Fruit fly (Drosophila melanogaster) whole organism, embryonic: ENCODE measurements around the gene ebd2.

Source experiments
- B-H2 ChIP-seq: fragments of 200-800 bp; sonication (Bioruptor generic); optimal IDR thresholded peaks from 2 replicates; lab custom pipeline; 2018; ENCODE audit warnings: missing biosample characterization, mild to moderate bottlenecking, missing genetic modification characterization
- BtbVII ChIP-seq: fragments of 200-800 bp; sonication (Bioruptor generic); optimal IDR thresholded peaks from 3 replicates; lab custom pipeline; 2017; ENCODE audit warnings: missing biosample characterization, mild to moderate bottlenecking, missing genetic modification characterization
- CG10654 ChIP-seq: fragments of 200-800 bp; sonication (Bioruptor generic); optimal IDR thresholded peaks from 2 replicates; lab custom pipeline; 2016; ENCODE audit warnings: missing biosample characterization, missing genetic modification characterization
- CG11085 ChIP-seq: fragments of 200-800 bp; sonication (Bioruptor generic); IDR thresholded peaks from 2 replicates; pipeline ENCODE4 v1.3.6; 2022; ENCODE audit warnings: missing biosample characterization, missing genetic modification characterization
- CG11456 ChIP-seq: fragments of 200-800 bp; sonication (Bioruptor generic); IDR thresholded peaks from 3 replicates; pipeline ENCODE4 v1.3.6; 2022; ENCODE audit warnings: missing biosample characterization, missing genetic modification characterization
- CG13624 ChIP-seq: fragments of 200-800 bp; sonication (Bioruptor generic); optimal IDR thresholded peaks from 2 replicates; lab custom pipeline; 2016; ENCODE audit warnings: missing biosample characterization, missing genetic modification characterization
- CG14014 ChIP-seq: fragments of 200-800 bp; sonication (Bioruptor generic); IDR thresholded peaks from 2 replicates; pipeline ENCODE4 v1.3.6; 2022; ENCODE audit warnings: missing biosample characterization, missing genetic modification characterization
- CG14050 ChIP-seq: fragments of 200-800 bp; sonication (Bioruptor generic); IDR thresholded peaks from 3 replicates; pipeline ENCODE4 v1.3.6; 2022; ENCODE audit warnings: missing biosample characterization, missing genetic modification characterization
- CG17328 ChIP-seq: fragments of 200-800 bp; sonication (Bioruptor generic); IDR thresholded peaks from 2 replicates; pipeline ENCODE4 v1.3.6; 2022; ENCODE audit warnings: missing biosample characterization, missing genetic modification characterization
- CG17802 ChIP-seq: fragments of 200-800 bp; sonication (Bioruptor generic); optimal IDR thresholded peaks from 2 replicates; lab custom pipeline; 2018; ENCODE audit warnings: missing biosample characterization, mild to moderate bottlenecking, missing genetic modification characterization, moderate library complexity
- CG30403 ChIP-seq: fragments of 200-800 bp; sonication (Bioruptor generic); optimal IDR thresholded peaks from 3 replicates; lab custom pipeline; 2016; ENCODE audit warnings: missing biosample characterization, missing genetic modification characterization
- CG31224 ChIP-seq: fragments of 200-800 bp; sonication (Bioruptor generic); IDR thresholded peaks from 2 replicates; pipeline ENCODE4 v1.3.6; 2022; ENCODE audit warnings: missing biosample characterization, missing genetic modification characterization
- CG32532 ChIP-seq: fragments of 200-800 bp; sonication (Bioruptor generic); IDR thresholded peaks from 2 replicates; pipeline ENCODE4 v1.3.6; 2022; ENCODE audit warnings: missing biosample characterization, missing genetic modification characterization
- CG32767 ChIP-seq: fragments of 200-800 bp; sonication (Bioruptor generic); IDR thresholded peaks from 2 replicates; pipeline ENCODE4 v1.3.6; 2022; ENCODE audit warnings: missing biosample characterization, missing genetic modification characterization
- CG33213 ChIP-seq: fragments of 200-800 bp; sonication (Bioruptor generic); optimal IDR thresholded peaks from 3 replicates; lab custom pipeline; 2016; ENCODE audit warnings: missing biosample characterization, missing genetic modification characterization
- CG34376 ChIP-seq: fragments of 200-800 bp; sonication (Bioruptor generic); optimal IDR thresholded peaks from 2 replicates; lab custom pipeline; 2018; ENCODE audit warnings: missing biosample characterization, mild to moderate bottlenecking, missing genetic modification characterization
- CG4282 ChIP-seq: fragments of 200-800 bp; sonication (Bioruptor generic); optimal IDR thresholded peaks from 2 replicates; lab custom pipeline; 2016; ENCODE audit warnings: missing biosample characterization, missing genetic modification characterization
- CG6254 ChIP-seq: fragments of 200-800 bp; sonication (Bioruptor generic); optimal IDR thresholded peaks from 3 replicates; lab custom pipeline; 2017; ENCODE audit warnings: mild to moderate bottlenecking, missing biosample characterization, missing genetic modification reagents, missing genetic modification characterization
- CG7786 ChIP-seq: fragments of 200-800 bp; sonication (Bioruptor generic); optimal IDR thresholded peaks from 2 replicates; lab custom pipeline; 2016; ENCODE audit warnings: missing biosample characterization, missing genetic modification characterization
- CG7839 ChIP-seq: fragments of 200-800 bp; sonication (Bioruptor generic); optimal IDR thresholded peaks from 3 replicates; lab custom pipeline; 2018; ENCODE audit warnings: missing biosample characterization, mild to moderate bottlenecking, missing genetic modification characterization, moderate library complexity
- CG8944 ChIP-seq: fragments of 200-800 bp; sonication (Bioruptor generic); optimal IDR thresholded peaks from 3 replicates; lab custom pipeline; 2016; ENCODE audit warnings: missing biosample characterization, missing genetic modification characterization
- Doc2 ChIP-seq: fragments of 200-800 bp; sonication (Bioruptor generic); IDR thresholded peaks from 2 replicates; pipeline ENCODE4 v1.3.6; 2022; ENCODE audit warnings: missing biosample characterization, missing genetic modification characterization
- Doc3 ChIP-seq: fragments of 200-800 bp; sonication (Bioruptor generic); IDR thresholded peaks from 3 replicates; pipeline ENCODE4 v1.3.6; 2022; ENCODE audit warnings: missing biosample characterization, missing genetic modification characterization; ENCODE audit not compliant: partially characterized antibody
- H2.0 ChIP-seq: fragments of 200-800 bp; sonication (Bioruptor generic); IDR thresholded peaks from 2 replicates; pipeline ENCODE4 v1.3.6; 2022; ENCODE audit warnings: missing biosample characterization, missing genetic modification characterization
- Lhr ChIP-seq: fragments of 200-800 bp; sonication (Bioruptor generic); optimal IDR thresholded peaks from 3 replicates; lab custom pipeline; 2017; ENCODE audit warnings: mild to moderate bottlenecking, missing biosample characterization, missing genetic modification reagents, missing genetic modification characterization
- MBD-R2 ChIP-seq: fragments of 200-800 bp; sonication (Bioruptor generic); IDR thresholded peaks from 2 replicates; pipeline ENCODE4 v1.3.6; 2022; ENCODE audit warnings: missing biosample characterization, missing genetic modification characterization
- Poxn ChIP-seq: fragments of 200-800 bp; sonication (Bioruptor generic); IDR thresholded peaks from 2 replicates; pipeline ENCODE4 v1.3.6; 2022; ENCODE audit warnings: missing biosample characterization, missing genetic modification characterization
- Ptx1 ChIP-seq: fragments of 200-800 bp; sonication (Bioruptor generic); IDR thresholded peaks from 2 replicates; pipeline ENCODE4 v1.3.6; 2022; ENCODE audit warnings: missing biosample characterization, missing genetic modification characterization
- Sin3A ChIP-seq: fragments of >200 bp; optimal IDR thresholded peaks from 2 replicates; lab custom pipeline; 2018
- Xrp1 ChIP-seq: fragments of 200-800 bp; sonication (Bioruptor generic); IDR thresholded peaks from 2 replicates; pipeline ENCODE4 v1.3.6; 2022; ENCODE audit warnings: missing biosample characterization, missing genetic modification characterization
- al ChIP-seq: fragments of 200-800 bp; sonication (Bioruptor generic); IDR thresholded peaks from 2 replicates; pipeline ENCODE4 v1.3.6; 2022; ENCODE audit warnings: missing biosample characterization, missing genetic modification characterization
- aop ChIP-seq: fragments of 200-800 bp; sonication (Bioruptor generic); IDR thresholded peaks from 2 replicates; pipeline ENCODE4 v1.3.6; 2022; ENCODE audit warnings: missing biosample characterization, missing genetic modification characterization
- bowl ChIP-seq: fragments of 200-800 bp; sonication (Bioruptor generic); IDR thresholded peaks from 2 replicates; pipeline ENCODE4 v1.3.6; 2022; ENCODE audit warnings: missing biosample characterization, missing genetic modification characterization
- chif ChIP-seq, 2 experiments: fragments of 200-800 bp; sonication (Bioruptor generic); optimal IDR thresholded peaks; 3 replicates each; lab custom pipeline; 2016; ENCODE audit warnings: missing biosample characterization in 2 of 2, missing genetic modification characterization in 2 of 2
- crol ChIP-seq: fragments of 200-800 bp; sonication (Bioruptor generic); IDR thresholded peaks from 2 replicates; pipeline ENCODE4 v1.3.6; 2022; ENCODE audit warnings: missing biosample characterization, missing genetic modification characterization
- crp ChIP-seq, 2 experiments: fragments of 200-800 bp; sonication (Bioruptor generic); optimal IDR thresholded peaks; 2 replicates in 1 of 2; 3 replicates in 1 of 2; lab custom pipeline; 2017; ENCODE audit warnings: missing biosample characterization in 2 of 2, missing genetic modification characterization in 2 of 2, mild to moderate bottlenecking in 1 of 2, moderate library complexity in 1 of 2
- dimm ChIP-seq: fragments of 200-800 bp; sonication (Bioruptor generic); IDR thresholded peaks from 2 replicates; pipeline ENCODE4 v1.3.6; 2022; ENCODE audit warnings: missing biosample characterization, missing genetic modification characterization
- dysf ChIP-seq: fragments of 200-800 bp; sonication (Bioruptor generic); IDR thresholded peaks from 3 replicates; pipeline ENCODE4 v1.3.6; 2022; ENCODE audit warnings: missing biosample characterization, missing genetic modification characterization
- ems ChIP-seq: fragments of 200-800 bp; sonication (Bioruptor generic); optimal IDR thresholded peaks from 3 replicates; lab custom pipeline; 2016; ENCODE audit warnings: missing biosample characterization, missing genetic modification characterization
- ftz-f1 ChIP-seq: fragments of 200-800 bp; sonication (Bioruptor generic); optimal IDR thresholded peaks from 2 replicates; lab custom pipeline; 2016; ENCODE audit warnings: missing biosample characterization, missing genetic modification characterization
- hth ChIP-seq: fragments of >200 bp; optimal IDR thresholded peaks from 2 replicates; lab custom pipeline; 2017; ENCODE audit warnings: inconsistent platforms
- ind ChIP-seq: fragments of 200-800 bp; sonication (Bioruptor generic); optimal IDR thresholded peaks from 3 replicates; lab custom pipeline; 2016; ENCODE audit warnings: missing biosample characterization, missing genetic modification characterization
- inv ChIP-seq: fragments of 200-800 bp; sonication (Bioruptor generic); IDR thresholded peaks from 2 replicates; pipeline ENCODE4 v1.3.6; 2022; ENCODE audit warnings: missing biosample characterization, missing genetic modification characterization; ENCODE audit not compliant: partially characterized antibody
- jumu ChIP-seq: fragments of 200-800 bp; sonication (Bioruptor generic); optimal IDR thresholded peaks from 3 replicates; lab custom pipeline; 2016; ENCODE audit warnings: missing biosample characterization, missing genetic modification characterization
- lab ChIP-seq: fragments of 200-800 bp; sonication (Bioruptor generic); optimal IDR thresholded peaks from 3 replicates; lab custom pipeline; 2017; ENCODE audit warnings: missing biosample characterization, missing genetic modification characterization, mild to moderate bottlenecking, moderate library complexity, missing genetic modification reagents
- lola ChIP-seq, 3 experiments: fragments of >200 bp in 2 of 3; fragments of 200-800 bp in 1 of 3; sonication (Bioruptor generic) in 1 of 3; optimal IDR thresholded peaks; 2 replicates each; lab custom pipeline; 2017 to 2019; ENCODE audit warnings: missing biosample characterization in 3 of 3, missing genetic modification characterization in 3 of 3, mild to moderate bottlenecking in 1 of 3, moderate library complexity in 1 of 3
- oc ChIP-seq: fragments of 200-800 bp; sonication (Bioruptor generic); optimal IDR thresholded peaks from 2 replicates; lab custom pipeline; 2018; ENCODE audit warnings: missing biosample characterization, mild to moderate bottlenecking, missing genetic modification characterization, moderate library complexity
- otp ChIP-seq: fragments of 200-800 bp; sonication (Bioruptor generic); IDR thresholded peaks from 3 replicates; pipeline ENCODE4, ENCODE4 v1.3.6; 2022; ENCODE audit warnings: missing biosample characterization, missing genetic modification characterization
- rib ChIP-seq: fragments of 200-800 bp; sonication (Bioruptor generic); IDR thresholded peaks from 2 replicates; pipeline ENCODE4 v1.3.6; 2022; ENCODE audit warnings: missing biosample characterization, missing genetic modification characterization
- schlank ChIP-seq: fragments of 200-800 bp; sonication (Bioruptor generic); optimal IDR thresholded peaks from 2 replicates; lab custom pipeline; 2018; ENCODE audit warnings: missing biosample characterization, mild to moderate bottlenecking, missing genetic modification characterization
- tx ChIP-seq: fragments of 200-800 bp; sonication (Bioruptor generic); optimal IDR thresholded peaks from 2 replicates; lab custom pipeline; 2016; ENCODE audit warnings: missing biosample characterization, missing genetic modification characterization
- unpg ChIP-seq: fragments of 200-800 bp; sonication (Bioruptor generic); optimal IDR thresholded peaks from 3 replicates; lab custom pipeline; 2018; ENCODE audit warnings: missing biosample characterization, mild to moderate bottlenecking, missing genetic modification characterization, moderate library complexity

Gene ebd2

dm6 chr3L:21382158-21382610 is 33.1 kb upstream of the ebd2 start, which contains the start of gene rgn:
Gene rgn, plus strand, starts transcription at chr3L:21382501.
- TF ChIP-seq CG10654 (peak; percentile 56), hth (lab: Kevin White, UChicago) (no peak), Lhr (GFP tag; lab: Kevin White, UChicago) (no peak), CG7786 (peak; percentile 72), CG14050 (GFP tag; lab: Robert Waterston, UW) (peak; percentile 49; the same call in 2 of the 3 replicates), bowl (no peak), rib (GFP tag; lab: Robert Waterston, UW) (no peak; the same call in 1 of the 2 replicates), ems (peak; percentile 53), BtbVII (GFP tag; lab: Kevin White, UChicago) (peak; percentile 80), CG34376 (peak; percentile 68), schlank (peak; percentile 56), CG8944 (peak; percentile 19), Xrp1 (GFP tag; lab: Robert Waterston, UW) (peak; percentile 66), ftz-f1 (peak; percentile 7), inv (GFP tag; lab: Robert Waterston, UW) (no peak), oc (tag; lab: Kevin White, UChicago) (peak; percentile 55), CG13624 (GFP tag; lab: Kevin White, UChicago) (peak; percentile 75), Ptx1 (peak; percentile 79), CG30403 (GFP tag; lab: Kevin White, UChicago) (peak; percentile 79), Poxn (GFP tag; lab: Robert Waterston, UW) (peak; percentile 52; the same call in 1 of the 2 replicates), CG6254 (GFP tag; lab: Kevin White, UChicago) (no peak), chif (GFP tag; optimal IDR thresholded peaks at IDR 0.05; lab: Kevin White, UChicago) (peak in 1 of 2 experiments; percentile 18), Doc2 (GFP tag; lab: Robert Waterston, UW) (no peak), ind (peak; percentile 79), crp (GFP tag; optimal IDR thresholded peaks at IDR 0.05; lab: Kevin White, UChicago) (peak in 1 of 2 experiments; percentile 3), CG11456 (GFP tag; lab: Robert Waterston, UW) (peak; percentile 79), B-H2 (GFP tag; lab: Kevin White, UChicago) (peak; percentile 19), CG17802 (tag; lab: Kevin White, UChicago) (no peak), tx (GFP tag; lab: Kevin White, UChicago) (peak; percentile 10), lola (GFP tag; optimal IDR thresholded peaks at IDR 0.05; lab: Kevin White, UChicago) (no peak), otp (GFP tag; lab: Robert Waterston, UW) (0 out of 3 replicates have a peak, but pooled peaks have one; percentile 51), CG32767 (peak; percentile 53), CG17328 (GFP tag; lab: Robert Waterston, UW) (no peak; the same call in 1 of the 2 replicates), unpg (GFP tag; lab: Kevin White, UChicago) (peak; percentile 78), al (GFP tag; lab: Robert Waterston, UW) (peak; percentile 79), MBD-R2 (GFP tag; lab: Robert Waterston, UW) (peak; percentile 54; the same call in 1 of the 2 replicates), Doc3 (no peak), CG7839 (tag; lab: Kevin White, UChicago) (peak; percentile 86), CG14014 (GFP tag; lab: Robert Waterston, UW) (peak; percentile 70), H2.0 (GFP tag; lab: Robert Waterston, UW) (peak; percentile 70; the same call in 1 of the 2 replicates), lab (GFP tag; lab: Kevin White, UChicago) (peak; percentile 90), CG33213 (peak; percentile 11), Sin3A (lab: Kevin White, UChicago) (no peak), dimm (peak; percentile 44; the same call in 1 of the 2 replicates), CG32532 (peak; percentile 88), crol (no peak), jumu (GFP tag; lab: Kevin White, UChicago) (peak; percentile 47), dysf (GFP tag; lab: Robert Waterston, UW) (peak; percentile 88), aop (GFP tag; lab: Robert Waterston, UW) (no peak), CG31224 (peak; percentile 76), CG4282 (GFP tag; lab: Kevin White, UChicago) (no peak), CG11085 (GFP tag; lab: Robert Waterston, UW) (peak; percentile 48; the same call in 1 of the 2 replicates)
